Worm (Caenorhabditis elegans): ENCODE results near the gene aexr-1.

Gene aexr-1

DNA sequence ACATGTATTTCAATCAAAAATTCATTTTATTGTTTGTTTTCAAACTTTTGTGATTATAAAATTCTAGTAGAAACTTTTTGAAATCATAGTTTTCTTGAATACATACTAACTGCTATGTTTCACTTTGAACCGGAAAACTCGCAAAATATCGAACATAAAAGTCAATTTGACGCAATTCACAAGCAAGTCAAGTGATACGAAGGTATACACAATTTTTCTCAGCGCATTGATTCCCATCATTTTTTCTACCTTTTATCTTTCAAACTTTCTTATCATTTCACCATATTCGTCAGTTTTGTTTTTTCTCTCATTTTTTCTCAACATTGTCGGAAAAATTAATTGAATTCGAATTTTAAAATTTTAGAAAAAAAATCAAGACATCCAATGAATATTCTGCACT is 20.1 kb upstream of the aexr-1 start, which contains the start of gene nhr-173:
nhr-173 (plus strand) TSS at position 366 of the 400 bp plus-strand sequence.
- TF ChIP-seq pha-4 (tag; optimal IDR thresholded peaks at IDR 0.05) (peak; percentile 11), elt-1 (tag; optimal IDR thresholded peaks at IDR 0.05) (no peak), elt-2 (tag; optimal IDR thresholded peaks at IDR 0.05) (peak; percentile 77)

DNA sequence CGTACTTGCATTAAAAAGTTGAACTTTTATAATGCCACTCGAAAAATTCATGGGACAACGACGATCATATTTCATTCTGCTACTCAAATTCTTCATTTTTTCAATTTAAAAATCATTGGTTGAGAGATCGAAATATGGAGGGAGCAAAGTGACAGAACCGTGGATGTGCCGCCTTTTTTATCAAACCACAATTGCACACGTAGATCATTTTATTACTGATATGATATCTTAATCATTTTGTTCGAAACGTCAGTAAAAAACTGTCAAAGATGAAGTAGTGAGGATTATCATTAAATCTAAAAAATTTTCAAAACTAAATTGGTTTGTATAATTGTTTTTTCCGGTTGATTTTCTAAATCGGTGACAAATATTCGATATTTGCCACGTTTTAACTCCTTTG is 19.1 kb upstream of the aexr-1 start:
- TF ChIP-seq pqm-1 (tag; optimal IDR thresholded peaks at IDR 0.05) (peak; percentile 66), nhr-12 (tag; optimal IDR thresholded peaks at IDR 0.05) (no peak), elt-2 (tag; optimal IDR thresholded peaks at IDR 0.05) (peak; percentile 80), egl-5 (tag; optimal IDR thresholded peaks at IDR 0.05) (no peak), mml-1 (tag; optimal IDR thresholded peaks at IDR 0.05) (no peak), lin-39 (tag; optimal IDR thresholded peaks at IDR 0.05) (no peak), daf-12 (tag; optimal IDR thresholded peaks at IDR 0.05) (no peak), nhr-28 (tag; optimal IDR thresholded peaks at IDR 0.05) (no peak), fkh-2 (tag; optimal IDR thresholded peaks at IDR 0.05) (no peak), jun-1 (tag; optimal IDR thresholded peaks at IDR 0.05) (no peak)

DNA sequence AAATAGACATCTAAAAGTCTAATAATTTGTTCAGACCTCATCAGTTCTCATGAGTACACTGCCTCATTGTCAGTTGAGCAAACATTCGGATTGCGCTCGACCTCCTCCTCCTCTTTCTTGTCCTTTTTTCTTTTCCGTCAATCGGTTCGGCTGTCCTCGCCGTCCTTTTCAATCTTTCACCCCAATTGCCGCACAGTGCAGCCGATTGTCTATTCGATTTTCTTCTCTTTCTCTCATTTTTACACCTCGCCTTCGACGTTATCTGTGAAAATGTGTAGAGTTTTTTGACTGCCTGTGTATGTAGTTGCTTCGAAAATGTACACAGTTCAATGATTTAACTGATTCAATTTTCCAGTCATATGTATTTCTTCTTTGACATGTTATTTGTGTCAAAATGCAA is 18.1 kb upstream of the aexr-1 start:
- TF ChIP-seq elt-1 (tag; optimal IDR thresholded peaks at IDR 0.05), result peak; percentile 6
- TF ChIP-seq pha-4 (tag; optimal IDR thresholded peaks at IDR 0.05), result peak; percentile 67
- TF ChIP-seq mml-1 (tag; optimal IDR thresholded peaks at IDR 0.05), result no peak
- TF ChIP-seq elt-2 (tag; optimal IDR thresholded peaks at IDR 0.05), result peak; percentile 75
- no peak for TF ChIP-seq zag-1 (tag; optimal IDR thresholded peaks at IDR 0.05)
- TF ChIP-seq nhr-76 (tag; optimal IDR thresholded peaks at IDR 0.05), result no peak
- TF ChIP-seq fkh-2 (tag; optimal IDR thresholded peaks at IDR 0.05), result no peak
- TF ChIP-seq pqm-1 (tag; optimal IDR thresholded peaks at IDR 0.05), result peak; percentile 54

DNA sequence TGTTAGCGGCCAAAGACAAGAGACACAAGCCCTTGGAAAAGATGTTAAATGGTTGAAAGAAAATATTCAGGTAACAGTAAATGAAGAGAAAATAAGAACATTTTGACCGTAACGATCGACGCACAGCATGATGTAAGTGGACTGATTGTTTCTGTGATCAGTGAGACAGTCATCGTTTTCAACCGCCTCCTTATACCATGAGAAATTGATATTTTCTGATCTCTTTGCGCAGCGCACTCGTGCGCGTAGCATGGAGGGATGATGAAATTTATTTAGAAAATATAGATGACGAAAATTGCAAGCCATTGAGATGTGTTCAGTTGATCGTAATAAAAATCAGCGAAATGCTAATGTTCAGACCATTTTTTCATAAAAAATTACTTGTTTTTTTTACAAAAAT is 14.5 kb upstream of the aexr-1 start:
- TF ChIP-seq nhr-43 (tag; optimal IDR thresholded peaks at IDR 0.05; ENCODE audit: poor library complexity, severe bottlenecking) (peak; percentile 66), sea-2 (GFP tag; optimal IDR thresholded peaks at IDR 0.05) (no peak), nhr-11 (tag; optimal IDR thresholded peaks at IDR 0.05) (no peak), ZK546.5 (tag; optimal IDR thresholded peaks at IDR 0.05) (no peak), mml-1 (tag; optimal IDR thresholded peaks at IDR 0.05) (no peak), nhr-23 (tag; optimal IDR thresholded peaks at IDR 0.05) (peak; percentile 10)

DNA sequence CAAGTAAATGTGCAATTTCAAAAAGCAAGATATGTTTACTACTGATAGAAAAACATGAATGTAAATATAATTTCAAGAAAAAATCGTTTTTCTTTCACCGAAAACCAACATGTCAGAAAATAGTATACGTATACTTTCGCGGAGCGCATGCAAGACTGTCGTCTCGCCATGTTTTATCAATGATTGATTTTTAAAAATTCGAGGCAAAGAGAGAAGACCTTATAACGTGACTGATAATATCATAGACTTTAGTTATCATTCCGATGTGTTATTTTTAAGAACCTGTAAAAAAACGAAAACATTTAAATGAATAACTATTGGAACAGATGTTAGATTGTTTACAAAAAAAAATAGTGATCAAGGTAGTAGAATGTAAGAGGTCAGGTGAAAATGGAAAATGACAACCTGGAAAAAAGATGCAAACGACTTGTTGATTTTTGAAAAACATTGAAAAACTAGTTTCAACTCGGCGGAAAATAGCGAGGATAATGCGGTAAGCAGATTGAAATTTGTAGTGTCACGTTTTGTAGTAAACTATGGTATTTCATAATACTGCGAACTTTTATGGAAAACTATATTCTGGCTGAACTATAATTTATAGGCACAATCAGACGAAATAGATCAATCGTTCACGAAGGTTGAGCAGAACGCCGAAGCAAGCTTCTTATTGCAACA is 11.5 kb upstream of the aexr-1 start:
- TF ChIP-seq pqm-1 (tag; optimal IDR thresholded peaks at IDR 0.05) (peak; percentile 64), hmg-11 (tag; optimal IDR thresholded peaks at IDR 0.05) (no peak), egl-27 (tag; optimal IDR thresholded peaks at IDR 0.05) (no peak), pha-4 (tag; optimal IDR thresholded peaks at IDR 0.05) (peak; percentile 14), lin-15B (tag; optimal IDR thresholded peaks at IDR 0.05) (no peak), elt-2 (tag; optimal IDR thresholded peaks at IDR 0.05) (peak; percentile 63)

DNA sequence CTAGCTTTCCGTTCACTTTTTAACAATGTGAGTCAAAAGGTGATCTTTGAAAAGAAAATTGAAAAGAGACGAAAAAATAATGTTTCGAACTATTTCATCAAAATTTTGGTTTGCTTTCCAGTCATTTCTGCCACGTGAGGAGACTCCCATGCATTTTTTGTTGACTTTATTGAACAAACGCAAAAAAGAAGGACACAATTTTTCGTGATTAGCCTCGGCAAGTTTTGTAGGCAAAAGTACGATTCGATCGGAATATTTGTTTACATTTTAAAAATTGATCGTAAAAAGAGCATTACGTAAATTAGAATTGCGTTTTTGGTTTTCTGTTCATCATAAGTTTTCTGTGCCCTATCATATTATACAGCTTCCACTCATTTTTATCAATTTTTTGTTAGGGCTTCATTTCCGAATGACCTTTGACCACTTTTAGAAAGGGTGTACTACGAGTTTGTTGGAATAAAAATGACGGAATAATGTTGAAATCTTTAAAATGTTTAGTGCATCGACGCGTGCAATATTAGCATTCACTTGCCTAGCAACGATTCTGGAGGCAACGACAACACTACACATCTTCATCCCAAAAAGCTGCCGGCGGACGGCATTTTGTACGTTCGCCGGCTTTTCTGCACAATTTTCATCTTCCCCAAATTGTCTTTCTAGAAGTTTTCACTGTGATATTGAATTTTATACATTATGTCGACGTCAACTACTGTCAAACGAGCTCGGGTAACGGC is 10.1 kb upstream of the aexr-1 start, which contains the start of gene C56E10.3:
C56E10.3 (plus strand) TSS at position 684 of the 734 bp plus-strand sequence.
- no peak for TF ChIP-seq nhr-12 (tag; optimal IDR thresholded peaks at IDR 0.05)
- TF ChIP-seq egl-5 (tag; optimal IDR thresholded peaks at IDR 0.05), result no peak
- peak; percentile 76 for TF ChIP-seq pqm-1 (tag; optimal IDR thresholded peaks at IDR 0.05)
- TF ChIP-seq fkh-10 (GFP tag; optimal IDR thresholded peaks at IDR 0.05), result no peak
- no peak for TF ChIP-seq sea-2 (GFP tag; optimal IDR thresholded peaks at IDR 0.05)
- TF ChIP-seq eor-1 (tag; optimal IDR thresholded peaks at IDR 0.05), result no peak
- no peak for TF ChIP-seq elt-3 (tag; optimal IDR thresholded peaks at IDR 0.05)
- no peak for TF ChIP-seq mml-1 (tag; optimal IDR thresholded peaks at IDR 0.05)
- no peak for TF ChIP-seq nhr-77 (tag; optimal IDR thresholded peaks at IDR 0.05)
- TF ChIP-seq nhr-76 (tag; optimal IDR thresholded peaks at IDR 0.05), result no peak
- TF ChIP-seq nfya-1 (tag; optimal IDR thresholded peaks at IDR 0.05; ENCODE audit: insufficient read depth), result no peak
- TF ChIP-seq nhr-28 (tag; optimal IDR thresholded peaks at IDR 0.05), result no peak
- TF ChIP-seq elt-2 (tag; optimal IDR thresholded peaks at IDR 0.05), result peak; percentile 86
- TF ChIP-seq ztf-11 (tag; optimal IDR thresholded peaks at IDR 0.05), result no peak
- TF ChIP-seq pha-4 (tag; optimal IDR thresholded peaks at IDR 0.05), result peak; percentile 96
- no peak for TF ChIP-seq lsy-12 (tag; optimal IDR thresholded peaks at IDR 0.05)
- no peak for TF ChIP-seq fos-1 (tag; optimal IDR thresholded peaks at IDR 0.05)
- TF ChIP-seq lin-15B (tag; optimal IDR thresholded peaks at IDR 0.05), result no peak
